Worm (Caenorhabditis elegans) whole organism, midembryonic: ENCODE measurements around the gene mltn-10.

ENCODE experiments used
- cog-1 ChIP-seq: sonication (generic microtip); optimal IDR thresholded peaks from 2 replicates; lab custom pipeline; 2016; ENCODE audit warnings: missing genetic modification characterization, missing compliant biosample characterization
- flt-1 ChIP-seq: fragments of 200-800 bp; sonication (Bioruptor generic); IDR thresholded peaks from 2 replicates; pipeline ENCODE4 v1.3.6; 2022; ENCODE audit warnings: missing genetic modification characterization, missing compliant biosample characterization
- med-1 ChIP-seq: sonication (generic microtip); optimal IDR thresholded peaks from 2 replicates; lab custom pipeline; 2017; ENCODE audit warnings: missing genetic modification characterization, mild to moderate bottlenecking, missing compliant biosample characterization, antibody characterized with exemption, missing genetic modification reagents; ENCODE audit not compliant: insufficient read depth
- ref-1 ChIP-seq: fragments of 200-800 bp; sonication (Bioruptor generic); conservative IDR thresholded peaks from 2 replicates; pipeline ENCODE4 v1.3.6; 2022; ENCODE audit warnings: missing genetic modification reagents, missing genetic modification characterization, missing compliant biosample characterization
- tab-1 ChIP-seq: fragments of 200-800 bp; sonication (Bioruptor generic); IDR thresholded peaks from 2 replicates; pipeline ENCODE4 v1.3.6; 2022; ENCODE audit warnings: missing genetic modification characterization, missing compliant biosample characterization
- ztf-23 ChIP-seq: fragments of 200-800 bp; sonication (Bioruptor generic); IDR thresholded peaks from 2 replicates; pipeline ENCODE4 v1.3.6; 2022; ENCODE audit warnings: missing genetic modification reagents, missing genetic modification characterization, missing compliant biosample characterization

ce11 chrII:14593281-14593680 lies 29.6 kb upstream of the mltn-10 start, which contains the start of gene catp-4:
- TF ChIP-seq tab-1 (GFP tag; lab: Robert Waterston, UW) (no peak), cog-1 (tag; lab: Kevin White, UChicago) (no peak), ref-1 (no peak), ztf-23 (no peak), flt-1 (no peak), med-1 (GFP tag; lab: Kevin White, UChicago) (no peak)
